Worm (Caenorhabditis elegans) whole organism, young adult: ENCODE data around the gene eri-9.
A peak's percentile ranks its signal among the peaks of the same experiment; 100 is the strongest.

ENCODE experiments used
- C06A6.2 ChIP-seq: fragments of 200-800 bp; sonication (Bioruptor generic); conservative IDR thresholded peaks from 2 replicates; pipeline ENCODE4 v1.3.6; 2022; ENCODE audit warnings: missing genetic modification characterization, missing compliant biosample characterization
- C17E4.6 ChIP-seq: fragments of 200-800 bp; sonication (Bioruptor generic); IDR thresholded peaks from 2 replicates; pipeline ENCODE4 v1.3.6; 2022; ENCODE audit warnings: missing genetic modification reagents, missing genetic modification characterization, missing compliant biosample characterization
- F22D6.2 ChIP-seq: sonication (generic microtip); optimal IDR thresholded peaks from 2 replicates; lab custom pipeline; 2016; ENCODE audit warnings: mild to moderate bottlenecking, missing genetic modification characterization, missing compliant biosample characterization
- F33H1.4 ChIP-seq: fragments of 200-800 bp; sonication (Bioruptor generic); IDR thresholded peaks from 2 replicates; pipeline ENCODE4 v1.3.6; 2022; ENCODE audit warnings: missing genetic modification reagents, missing genetic modification characterization, missing compliant biosample characterization
- F52B5.7 ChIP-seq: sonication (generic microtip); optimal IDR thresholded peaks from 2 replicates; lab custom pipeline; 2016; ENCODE audit warnings: mild to moderate bottlenecking, missing genetic modification characterization, missing compliant biosample characterization
- Y53F4B.3 ChIP-seq: fragments of 200-800 bp; sonication (Bioruptor generic); IDR thresholded peaks from 2 replicates; pipeline ENCODE4 v1.3.6; 2022; ENCODE audit warnings: missing genetic modification reagents, missing genetic modification characterization, missing compliant biosample characterization
- Y56A3A.18 ChIP-seq: fragments of 200-800 bp; sonication (Bioruptor generic); IDR thresholded peaks from 2 replicates; pipeline ENCODE4 v1.3.6; 2022; ENCODE audit warnings: missing genetic modification reagents, missing genetic modification characterization, missing compliant biosample characterization
- Y67H2A.10 ChIP-seq: fragments of 200-800 bp; sonication (Bioruptor generic); conservative IDR thresholded peaks from 2 replicates; pipeline ENCODE4 v1.3.6; 2022; ENCODE audit warnings: missing genetic modification reagents, missing genetic modification characterization, missing compliant biosample characterization
- Y95B8A.8 ChIP-seq: fragments of 200-800 bp; sonication (Bioruptor generic); IDR thresholded peaks from 2 replicates; pipeline ENCODE4 v1.3.6; 2022; ENCODE audit warnings: missing genetic modification reagents, missing genetic modification characterization, missing compliant biosample characterization
- atf-7 ChIP-seq: sonication (generic microtip); optimal IDR thresholded peaks from 2 replicates; lab custom pipeline; 2017; ENCODE audit warnings: mild to moderate bottlenecking, missing genetic modification characterization, missing compliant biosample characterization
- bed-2 ChIP-seq: fragments of 200-800 bp; sonication (Bioruptor generic); IDR thresholded peaks from 2 replicates; pipeline ENCODE4 v1.3.6; 2022; ENCODE audit warnings: missing genetic modification reagents, missing genetic modification characterization, missing compliant biosample characterization
- ceh-100 ChIP-seq: fragments of 200-800 bp; sonication (Bioruptor generic); IDR thresholded peaks from 2 replicates; pipeline ENCODE4 v1.3.6; 2022; ENCODE audit warnings: missing genetic modification reagents, missing genetic modification characterization, missing compliant biosample characterization
- ceh-40 ChIP-seq: fragments of 200-800 bp; sonication (Bioruptor generic); IDR thresholded peaks from 2 replicates; pipeline ENCODE4 v1.3.6; 2022; ENCODE audit warnings: missing genetic modification characterization, missing compliant biosample characterization
- ceh-91 ChIP-seq: fragments of 200-800 bp; sonication (Bioruptor generic); IDR thresholded peaks from 2 replicates; pipeline ENCODE4 v1.3.6; 2022; ENCODE audit warnings: missing genetic modification reagents, missing genetic modification characterization, missing compliant biosample characterization
- egl-18 ChIP-seq: fragments of 200-800 bp; sonication (Bioruptor generic); IDR thresholded peaks from 2 replicates; pipeline ENCODE4 v1.3.6; 2022; ENCODE audit warnings: missing genetic modification reagents, missing genetic modification characterization, missing compliant biosample characterization
- egrh-3 ChIP-seq: fragments of 200-800 bp; sonication (Bioruptor generic); IDR thresholded peaks from 2 replicates; pipeline ENCODE4 v1.3.6; 2022; ENCODE audit warnings: missing genetic modification reagents, missing genetic modification characterization, missing compliant biosample characterization
- gei-17 ChIP-seq: fragments of 200-800 bp; sonication (Bioruptor generic); optimal IDR thresholded peaks from 2 replicates; lab custom pipeline; 2018; ENCODE audit warnings: mild to moderate bottlenecking, missing genetic modification characterization, missing compliant biosample characterization
- hlh-26 ChIP-seq: fragments of 200-800 bp; sonication (Bioruptor generic); conservative IDR thresholded peaks from 2 replicates; pipeline ENCODE4 v1.3.6; 2022; ENCODE audit warnings: missing genetic modification reagents, missing genetic modification characterization, missing compliant biosample characterization
- hmg-1.2 ChIP-seq: fragments of 200-800 bp; sonication (Bioruptor generic); IDR thresholded peaks from 2 replicates; pipeline ENCODE4 v1.3.6; 2022; ENCODE audit warnings: missing genetic modification reagents, missing genetic modification characterization, missing compliant biosample characterization
- hrde-1 ChIP-seq: sonication (generic microtip); optimal IDR thresholded peaks from 2 replicates; lab custom pipeline; 2016; ENCODE audit warnings: missing genetic modification characterization, mild to moderate bottlenecking, missing compliant biosample characterization, moderate library complexity, missing genotype, missing genetic modification reagents, borderline replicate concordance
- lin-26 ChIP-seq: fragments of 200-800 bp; sonication (Bioruptor generic); IDR thresholded peaks from 2 replicates; pipeline ENCODE4 v1.3.6; 2022; ENCODE audit warnings: missing genetic modification reagents, missing genetic modification characterization, missing compliant biosample characterization
- lin-35 ChIP-seq, 3 experiments: fragments of 150-350 bp in 2 of 3; sonication (generic microtip) in 1 of 3; optimal IDR thresholded peaks; 2 replicates each; lab custom pipeline; 2014 to 2018; ENCODE audit warnings: missing biosample characterization in 3 of 3, missing genetic modification characterization in 3 of 3, missing genetic modification reagents in 3 of 3
- lin-40 ChIP-seq: sonication (generic microtip); optimal IDR thresholded peaks from 2 replicates; lab custom pipeline; 2016; ENCODE audit warnings: missing genetic modification characterization, mild to moderate bottlenecking, missing compliant biosample characterization, missing genotype, missing genetic modification reagents
- lsl-1 ChIP-seq: fragments of 200-800 bp; sonication (Bioruptor generic); optimal IDR thresholded peaks from 2 replicates; lab custom pipeline; 2018; ENCODE audit warnings: mild to moderate bottlenecking, missing genetic modification characterization, moderate library complexity, missing compliant biosample characterization
- madf-10 ChIP-seq: sonication (generic microtip); optimal IDR thresholded peaks from 2 replicates; lab custom pipeline; 2016; ENCODE audit warnings: mild to moderate bottlenecking, missing genetic modification characterization, missing compliant biosample characterization
- madf-6 ChIP-seq: fragments of 200-800 bp; sonication (Bioruptor generic); IDR thresholded peaks from 2 replicates; pipeline ENCODE4 v1.3.6; 2022; ENCODE audit warnings: missing genetic modification reagents, missing genetic modification characterization, missing compliant biosample characterization
- mcd-1 ChIP-seq: fragments of 200-800 bp; sonication (Bioruptor generic); IDR thresholded peaks from 2 replicates; pipeline ENCODE4 v1.3.6; 2022; ENCODE audit warnings: missing genetic modification reagents, missing genetic modification characterization, missing compliant biosample characterization
- mes-4 ChIP-seq: sonication (generic microtip); optimal IDR thresholded peaks from 2 replicates; lab custom pipeline; 2016; ENCODE audit warnings: missing genotype, missing genetic modification characterization, missing compliant biosample characterization
- nfya-1 ChIP-seq: sonication (generic microtip); optimal IDR thresholded peaks from 2 replicates; lab custom pipeline; 2017; ENCODE audit warnings: antibody characterized with exemption, missing compliant biosample characterization, missing genetic modification characterization, borderline replicate concordance; ENCODE audit not compliant: insufficient read depth
- nfyb-1 ChIP-seq: fragments of 200-800 bp; sonication (Bioruptor generic); IDR thresholded peaks from 2 replicates; pipeline ENCODE4 v1.3.6; 2022; ENCODE audit warnings: missing genetic modification reagents, missing genetic modification characterization, missing compliant biosample characterization
- nhr-80 ChIP-seq: sonication (generic microtip); optimal IDR thresholded peaks from 2 replicates; lab custom pipeline; 2016; ENCODE audit warnings: missing genetic modification characterization, missing compliant biosample characterization
- repo-1 ChIP-seq: sonication (generic microtip); optimal IDR thresholded peaks from 2 replicates; lab custom pipeline; 2017; ENCODE audit warnings: mild to moderate bottlenecking, missing genetic modification characterization, missing compliant biosample characterization
- sdz-38 ChIP-seq: sonication (generic microtip); optimal IDR thresholded peaks from 2 replicates; lab custom pipeline; 2016; ENCODE audit warnings: missing genotype, missing genetic modification characterization, missing compliant biosample characterization
- snpc-1.3 ChIP-seq: sonication (generic microtip); optimal IDR thresholded peaks from 2 replicates; lab custom pipeline; 2017; ENCODE audit warnings: missing genetic modification characterization, mild to moderate bottlenecking, missing compliant biosample characterization, antibody characterized with exemption, moderate library complexity, missing genotype, missing genetic modification reagents; ENCODE audit not compliant: insufficient read depth
- snpc-4 ChIP-seq, 5 experiments: fragments of 150-350 bp in 1 of 5; sonication (generic microtip) in 4 of 5; optimal IDR thresholded peaks; 2 replicates each; lab custom pipeline; 2014 to 2018; ENCODE audit warnings: missing genetic modification characterization in 5 of 5, missing biosample characterization in 3 of 5, antibody characterized with exemption in 2 of 5, mild to moderate bottlenecking in 2 of 5, missing compliant biosample characterization in 2 of 5, missing genotype in 2 of 5, moderate library complexity in 2 of 5, missing genetic modification reagents in 1 of 5
- unc-130 ChIP-seq: sonication (generic microtip); optimal IDR thresholded peaks from 2 replicates; lab custom pipeline; 2016; ENCODE audit warnings: missing genetic modification reagents, missing genetic modification characterization, missing compliant biosample characterization
- zfh-2 ChIP-seq: fragments of 200-800 bp; sonication (Bioruptor generic); conservative IDR thresholded peaks from 2 replicates; pipeline ENCODE4 v1.3.6; 2022; ENCODE audit warnings: missing genetic modification reagents, missing genetic modification characterization, missing compliant biosample characterization
- zim-3 ChIP-seq: sonication (generic microtip); optimal IDR thresholded peaks from 2 replicates; lab custom pipeline; 2017; ENCODE audit warnings: mild to moderate bottlenecking, missing genetic modification characterization, moderate library complexity, missing compliant biosample characterization
- ztf-18 ChIP-seq: sonication (generic microtip); optimal IDR thresholded peaks from 2 replicates; lab custom pipeline; 2016; ENCODE audit warnings: missing genotype, mild to moderate bottlenecking, missing genetic modification characterization, missing compliant biosample characterization

The eri-9 gene

ce11 chrIII:4951210-4951609, 19.0 kb downstream of the eri-9 start:
- TF ChIP-seq ceh-91 (GFP tag; lab: Robert Waterston, UW) (no peak), hlh-26 (GFP tag; lab: Robert Waterston, UW) (no peak), F52B5.7 (tag; lab: Kevin White, UChicago) (no peak), madf-10 (tag; lab: Kevin White, UChicago) (no peak), zfh-2 (GFP tag; lab: Robert Waterston, UW) (peak; percentile 91), egl-18 (no peak), mcd-1 (GFP tag; lab: Robert Waterston, UW) (no peak), egrh-3 (GFP tag; lab: Robert Waterston, UW) (peak; percentile 69; the same call in 1 of the 2 replicates)

ce11 chrIII:4951824-4952223, 19.6 kb downstream of the eri-9 start, which contains the start of gene flh-2:
Gene flh-2, plus strand, starts transcription at chrIII:4952124.
- no peak for TF ChIP-seq Y53F4B.3

- TF ChIP-seq C06A6.2 (GFP tag; lab: Robert Waterston, UW) (no peak), nfyb-1 (GFP tag; lab: Robert Waterston, UW) (peak; percentile 64; the same call in 1 of the 2 replicates)
Measured at ce11 chrIII:4952970-4953369, 20.7 kb downstream of the eri-9 start.

- TF ChIP-seq unc-130 (GFP tag; lab: Kevin White, UChicago) (no peak), C17E4.6 (no peak), lin-26 (GFP tag; lab: Robert Waterston, UW) (no peak), nfya-1 (no peak), ceh-40 (GFP tag; lab: Robert Waterston, UW) (no peak), repo-1 (no peak)
Measured at ce11 chrIII:4956566-4956965, 24.3 kb downstream of the eri-9 start, which contains the start of gene C26E6.1. Gene C26E6.1, plus strand, starts transcription at chrIII:4956866.

ce11 chrIII:4960204-4960603, 28.0 kb downstream of the eri-9 start, which contains the start of gene C27F2.4:
Gene C27F2.4, minus strand, starts transcription at chrIII:4960304.
- no peak for TF ChIP-seq hrde-1 (tag; lab: Kevin White, UChicago)
- no peak for TF ChIP-seq Y95B8A.8 (GFP tag; lab: Robert Waterston, UW)
- TF ChIP-seq hmg-1.2 (GFP tag; lab: Robert Waterston, UW) = no peak
- TF ChIP-seq lsl-1 = no peak
- TF ChIP-seq, all 124 proteins: peak for 0

- TF ChIP-seq C17E4.6 = no peak
- no peak for TF ChIP-seq nhr-80 (tag; lab: Kevin White, UChicago)
- no peak for TF ChIP-seq snpc-4 (GFP tag; optimal IDR thresholded peaks at IDR 0.05; lab: Kevin White, UChicago)
- no peak for TF ChIP-seq snpc-4 (tag; optimal IDR thresholded peaks at IDR 0.05; lab: Kevin White, UChicago)
- TF ChIP-seq Y67H2A.10 (GFP tag; lab: Robert Waterston, UW) = no peak
- no peak for TF ChIP-seq ceh-40 (GFP tag; lab: Robert Waterston, UW)
- peak; percentile 34; the same call in 1 of the 2 replicates for TF ChIP-seq madf-6 (GFP tag; lab: Robert Waterston, UW)
- no peak for TF ChIP-seq bed-2 (GFP tag; lab: Robert Waterston, UW)
- TF ChIP-seq nfya-1 = no peak
- no peak for TF ChIP-seq hrde-1 (tag; lab: Kevin White, UChicago)
- peak; percentile 9 for TF ChIP-seq ztf-18 (tag; lab: Kevin White, UChicago)
- no peak for TF ChIP-seq sdz-38 (tag; lab: Kevin White, UChicago)
- TF ChIP-seq snpc-1.3 (tag; lab: Kevin White, UChicago) = no peak
- no peak for TF ChIP-seq mes-4 (tag; lab: Kevin White, UChicago)
- TF ChIP-seq lin-35 (GFP tag; optimal IDR thresholded peaks at IDR 0.05; lab: Kevin White, UChicago) = no peak
- TF ChIP-seq gei-17 = no peak
- TF ChIP-seq atf-7 (tag; lab: Kevin White, UChicago) = no peak
- TF ChIP-seq ceh-100 (GFP tag; lab: Robert Waterston, UW) = no peak
- TF ChIP-seq lin-40 (tag; lab: Kevin White, UChicago) = no peak
- no peak for TF ChIP-seq F22D6.2
- TF ChIP-seq Y56A3A.18 (GFP tag; lab: Robert Waterston, UW) = no peak
- TF ChIP-seq F33H1.4 = no peak
- no peak for TF ChIP-seq zim-3 (tag; lab: Kevin White, UChicago)
Measured at ce11 chrIII:4961281-4961680, 29.0 kb downstream of the eri-9 start.
